Worm (Caenorhabditis elegans) whole organism, L3 larva: Measurements from ENCODE around the gene idpa-2.

Experiments used
- R02D3.7 ChIP-seq: fragments of 150-350 bp; optimal IDR thresholded peaks from 2 replicates; lab custom pipeline; 2014; ENCODE audit warnings: missing biosample characterization, missing genetic modification characterization
- ZK546.5 ChIP-seq: sonication (generic microtip); optimal IDR thresholded peaks from 2 replicates; lab custom pipeline; 2017; ENCODE audit warnings: missing biosample characterization, missing genetic modification characterization
- ama-1 ChIP-seq: fragments of 150-350 bp; optimal IDR thresholded peaks from 2 replicates; lab custom pipeline; 2018
- ceh-82 ChIP-seq: fragments of 150-350 bp; optimal IDR thresholded peaks from 2 replicates; lab custom pipeline; 2014; ENCODE audit warnings: missing biosample characterization, missing genetic modification characterization
- ceh-9 ChIP-seq: sonication (generic microtip); optimal IDR thresholded peaks from 2 replicates; lab custom pipeline; 2018; ENCODE audit warnings: missing biosample characterization, missing genetic modification characterization
- daf-12 ChIP-seq: fragments of 150-350 bp; optimal IDR thresholded peaks from 2 replicates; lab custom pipeline; 2014; ENCODE audit warnings: missing biosample characterization, missing genetic modification reagents, missing genetic modification characterization
- egl-5 ChIP-seq: fragments of 150-350 bp; optimal IDR thresholded peaks from 2 replicates; lab custom pipeline; 2017; ENCODE audit warnings: missing biosample characterization, missing genetic modification reagents, missing genetic modification characterization, inconsistent platforms
- elt-1 ChIP-seq: fragments of 150-350 bp; optimal IDR thresholded peaks from 2 replicates; lab custom pipeline; 2014; ENCODE audit warnings: missing biosample characterization, missing genetic modification characterization
- elt-2 ChIP-seq: sonication (generic microtip); optimal IDR thresholded peaks from 2 replicates; lab custom pipeline; 2016; ENCODE audit warnings: missing genetic modification reagents, mild to moderate bottlenecking, missing genetic modification characterization, missing compliant biosample characterization
- eor-1 ChIP-seq, 2 experiments: fragments of 150-350 bp; optimal IDR thresholded peaks; 2 replicates each; lab custom pipeline; 2014 to 2018; ENCODE audit warnings: missing biosample characterization in 2 of 2, missing genetic modification characterization in 2 of 2
- fkh-10 ChIP-seq: sonication (generic microtip); optimal IDR thresholded peaks from 2 replicates; lab custom pipeline; 2017; ENCODE audit warnings: missing biosample characterization, missing genetic modification reagents, missing genetic modification characterization
- fkh-2 ChIP-seq: fragments of 150-350 bp; optimal IDR thresholded peaks from 2 replicates; lab custom pipeline; 2014; ENCODE audit warnings: missing biosample characterization, missing genetic modification reagents, missing genetic modification characterization
- fos-1 ChIP-seq: fragments of 150-350 bp; optimal IDR thresholded peaks from 2 replicates; lab custom pipeline; 2014; ENCODE audit warnings: missing biosample characterization, missing genetic modification characterization
- hmg-11 ChIP-seq: sonication (generic microtip); optimal IDR thresholded peaks from 2 replicates; lab custom pipeline; 2016; ENCODE audit warnings: missing genetic modification characterization, missing compliant biosample characterization
- lin-15B ChIP-seq: fragments of 150-350 bp; optimal IDR thresholded peaks from 2 replicates; lab custom pipeline; 2014; ENCODE audit warnings: missing biosample characterization, missing genetic modification characterization
- lin-39 ChIP-seq: fragments of 150-350 bp; optimal IDR thresholded peaks from 2 replicates; lab custom pipeline; 2018; ENCODE audit warnings: missing biosample characterization, missing genetic modification reagents, missing genetic modification characterization
- lsy-12 ChIP-seq: sonication (generic microtip); optimal IDR thresholded peaks from 2 replicates; lab custom pipeline; 2016; ENCODE audit warnings: mild to moderate bottlenecking, missing genetic modification characterization, missing compliant biosample characterization
- nfya-1 ChIP-seq: sonication (generic microtip); optimal IDR thresholded peaks from 2 replicates; lab custom pipeline; 2017; ENCODE audit warnings: missing genetic modification characterization, mild to moderate bottlenecking, missing compliant biosample characterization, antibody characterized with exemption, moderate library complexity; ENCODE audit not compliant: insufficient read depth
- nhr-12 ChIP-seq: fragments of 150-350 bp; optimal IDR thresholded peaks from 2 replicates; lab custom pipeline; 2014; ENCODE audit warnings: missing biosample characterization, missing genetic modification characterization
- nhr-23 ChIP-seq: fragments of 150-350 bp; optimal IDR thresholded peaks from 2 replicates; lab custom pipeline; 2014; ENCODE audit warnings: missing biosample characterization, missing genetic modification reagents, missing genetic modification characterization
- nhr-25 ChIP-seq: sonication (generic microtip); optimal IDR thresholded peaks from 2 replicates; lab custom pipeline; 2017; ENCODE audit warnings: missing biosample characterization, missing genetic modification characterization
- nhr-28 ChIP-seq: fragments of 150-350 bp; optimal IDR thresholded peaks from 2 replicates; lab custom pipeline; 2014; ENCODE audit warnings: missing biosample characterization, missing genetic modification characterization
- nhr-43 ChIP-seq: sonication (generic microtip); optimal IDR thresholded peaks from 2 replicates; lab custom pipeline; 2016; ENCODE audit warnings: mild to moderate bottlenecking, missing genetic modification characterization, missing compliant biosample characterization; ENCODE audit not compliant: poor library complexity, severe bottlenecking
- nhr-67 ChIP-seq: fragments of 150-350 bp; optimal IDR thresholded peaks from 2 replicates; lab custom pipeline; 2014; ENCODE audit warnings: missing biosample characterization, missing genetic modification characterization
- nhr-77 ChIP-seq: fragments of 150-350 bp; optimal IDR thresholded peaks from 2 replicates; lab custom pipeline; 2014; ENCODE audit warnings: missing biosample characterization, missing genetic modification characterization
- pha-4 ChIP-seq: fragments of 150-350 bp; optimal IDR thresholded peaks from 2 replicates; lab custom pipeline; 2014; ENCODE audit warnings: missing biosample characterization, missing genetic modification reagents, missing genetic modification characterization
- sea-2 ChIP-seq: fragments of 150-350 bp; sonication (generic microtip); optimal IDR thresholded peaks from 4 replicates; lab custom pipeline; 2014; ENCODE audit warnings: missing biosample characterization, missing genetic modification reagents, missing genetic modification characterization
- skn-1 ChIP-seq: fragments of 150-350 bp; optimal IDR thresholded peaks from 2 replicates; lab custom pipeline; 2014; ENCODE audit warnings: missing biosample characterization, missing genetic modification characterization
- snpc-4 ChIP-seq: fragments of 150-350 bp; optimal IDR thresholded peaks from 2 replicates; lab custom pipeline; 2014; ENCODE audit warnings: missing biosample characterization, missing genetic modification characterization
- tbx-2 ChIP-seq: sonication (generic microtip); optimal IDR thresholded peaks from 2 replicates; lab custom pipeline; 2016; ENCODE audit warnings: mild to moderate bottlenecking, missing genetic modification characterization, missing compliant biosample characterization
- unc-39 ChIP-seq: sonication (generic microtip); optimal IDR thresholded peaks from 4 replicates; lab custom pipeline; 2017; ENCODE audit warnings: missing biosample characterization, missing genetic modification characterization
- unc-62 ChIP-seq: fragments of 150-350 bp; sonication (generic microtip); optimal IDR thresholded peaks from 4 replicates; lab custom pipeline; 2014; ENCODE audit warnings: missing biosample characterization, missing genetic modification reagents, missing genetic modification characterization
- ztf-11 ChIP-seq: fragments of 150-350 bp; optimal IDR thresholded peaks from 2 replicates; lab custom pipeline; 2014; ENCODE audit warnings: missing biosample characterization, missing genetic modification characterization
- ztf-4 ChIP-seq: fragments of 150-350 bp; optimal IDR thresholded peaks from 2 replicates; lab custom pipeline; 2014; ENCODE audit warnings: missing biosample characterization, missing genetic modification characterization

The idpa-2 gene

DNA sequence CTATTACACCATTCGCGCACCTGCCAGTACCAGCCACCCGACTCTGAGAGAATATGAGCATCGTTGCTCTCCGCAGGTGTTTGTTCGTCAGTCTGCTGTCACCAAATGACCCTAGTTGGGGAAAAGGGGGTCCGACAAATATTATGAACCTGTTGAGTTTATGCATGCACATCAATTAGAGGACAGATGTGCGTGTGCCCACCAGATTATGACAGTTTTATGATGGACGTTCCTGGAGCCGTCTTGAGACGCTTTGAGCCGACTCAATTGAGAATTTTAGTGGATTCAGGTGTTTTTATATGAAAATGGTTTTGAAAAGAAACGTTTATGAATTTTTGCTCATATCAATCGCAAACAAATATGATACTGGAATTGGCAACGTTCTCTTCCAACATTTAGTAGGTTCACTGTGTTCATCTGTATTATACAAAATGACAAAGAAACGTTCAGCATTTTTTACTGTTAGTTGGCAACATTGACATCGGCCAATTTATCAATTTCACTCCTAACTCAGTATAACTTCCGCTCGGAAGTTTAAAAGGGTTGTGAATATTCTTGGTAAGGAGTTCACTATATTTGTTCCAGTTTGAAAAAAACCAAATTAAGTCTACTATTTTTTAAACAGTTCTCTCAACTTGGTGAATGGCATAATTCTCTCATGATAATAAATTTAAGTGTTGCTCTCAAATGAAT, 45.1 kb downstream of the idpa-2 start (continued):
- peak; percentile 55 for TF ChIP-seq lsy-12
- peak; percentile 60 for TF ChIP-seq elt-2
- TF ChIP-seq snpc-4 (tag; lab: Kevin White, UChicago), result no peak
- no peak for TF ChIP-seq unc-39 (tag; lab: Kevin White, UChicago)
- TF ChIP-seq tbx-2, result peak; percentile 70
- no peak for TF ChIP-seq skn-1
- no peak for TF ChIP-seq lin-15B
- peak; percentile 46 for TF ChIP-seq nfya-1 (tag; lab: Kevin White, UChicago)
- no peak for TF ChIP-seq daf-12
- peak; percentile 99 for TF ChIP-seq ama-1 (lab: Kevin White, UChicago)
- TF ChIP-seq nhr-12 (tag; lab: Kevin White, UChicago), result no peak
- peak; percentile 42 for TF ChIP-seq nhr-23 (tag; lab: Kevin White, UChicago)
- TF ChIP-seq fos-1 (tag; lab: Kevin White, UChicago), result no peak
- TF ChIP-seq nhr-67, result no peak
- peak; percentile 95 for TF ChIP-seq nhr-43 (tag; lab: Kevin White, UChicago)
- TF ChIP-seq elt-1 (tag; lab: Kevin White, UChicago), result no peak
- no peak for TF ChIP-seq eor-1 (tag; optimal IDR thresholded peaks at IDR 0.05; lab: Kevin White, UChicago)
- no peak for TF ChIP-seq nhr-28
- no peak for TF ChIP-seq pha-4 (tag; lab: Kevin White, UChicago)
- TF ChIP-seq egl-5 (tag; lab: Kevin White, UChicago), result no peak
- no peak for TF ChIP-seq ZK546.5 (tag; lab: Kevin White, UChicago)
- TF ChIP-seq ceh-82 (tag; lab: Kevin White, UChicago), result no peak
- TF ChIP-seq, all 47 proteins: peak for 15

DNA sequence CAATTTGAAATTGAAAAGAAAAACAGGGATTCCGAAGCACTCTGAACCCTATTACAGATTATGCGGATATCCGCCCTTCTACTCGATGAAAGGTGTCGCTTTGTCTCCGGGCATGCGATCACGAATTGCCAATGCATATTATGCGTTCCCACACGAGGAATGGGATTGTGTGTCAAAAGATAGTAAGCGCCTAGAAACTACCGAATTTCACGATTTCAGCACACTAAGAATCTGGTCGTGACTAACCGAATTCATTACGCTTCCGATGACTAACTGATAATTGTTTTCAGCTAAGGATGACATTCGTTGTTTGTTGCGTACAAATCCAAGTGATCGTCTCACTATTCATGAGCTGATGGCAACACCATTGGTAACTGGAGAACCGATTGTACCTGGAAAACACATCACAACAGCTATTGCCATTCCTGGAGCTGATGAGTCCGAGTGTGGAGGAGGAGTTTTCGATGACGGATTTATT, 46.2 kb downstream of the idpa-2 start:
- no peak for TF ChIP-seq egl-5 (tag; lab: Kevin White, UChicago)
- TF ChIP-seq eor-1 (tag; optimal IDR thresholded peaks at IDR 0.05; lab: Kevin White, UChicago), result no peak
- TF ChIP-seq fkh-10 (GFP tag; lab: Kevin White, UChicago), result no peak
- TF ChIP-seq nhr-77 (tag; lab: Kevin White, UChicago), result no peak
- no peak for TF ChIP-seq ceh-82 (tag; lab: Kevin White, UChicago)
- peak; percentile 32 for TF ChIP-seq lin-39
- TF ChIP-seq ztf-11, result no peak
- TF ChIP-seq nhr-43 (tag; lab: Kevin White, UChicago), result peak; percentile 69
- no peak for TF ChIP-seq R02D3.7 (tag; lab: Kevin White, UChicago)
- TF ChIP-seq unc-39 (tag; lab: Kevin White, UChicago), result no peak
- TF ChIP-seq hmg-11 (tag; lab: Kevin White, UChicago), result no peak
- no peak for TF ChIP-seq ceh-9 (tag; lab: Kevin White, UChicago)
- no peak for TF ChIP-seq sea-2
- no peak for TF ChIP-seq fos-1 (tag; lab: Kevin White, UChicago)
- TF ChIP-seq lsy-12, result no peak
- no peak for TF ChIP-seq unc-62 (GFP tag; lab: Kevin White, UChicago)
- TF ChIP-seq fkh-2 (tag; lab: Kevin White, UChicago), result no peak
- TF ChIP-seq ztf-4 (tag; lab: Kevin White, UChicago), result peak; percentile 20
- no peak for TF ChIP-seq elt-2
- peak; percentile 92 for TF ChIP-seq ama-1 (lab: Kevin White, UChicago)
- no peak for TF ChIP-seq nfya-1 (tag; lab: Kevin White, UChicago)
- TF ChIP-seq nhr-25 (tag; lab: Kevin White, UChicago), result peak; percentile 79
- TF ChIP-seq nhr-67, result no peak
- TF ChIP-seq, all 47 proteins: peak for 5

- TF ChIP-seq ama-1 (lab: Kevin White, UChicago) (peak; percentile 97), unc-39 (tag; lab: Kevin White, UChicago) (no peak), nhr-25 (tag; lab: Kevin White, UChicago) (peak; percentile 6), nhr-43 (tag; lab: Kevin White, UChicago) (peak; percentile 72), pha-4 (tag; lab: Kevin White, UChicago) (peak; percentile 58)
Measured at ce11 chrII:8745449-8746297, 46.9 kb downstream of the idpa-2 start.
